Worm (Caenorhabditis elegans) whole organism, L1 larva: ENCODE measurements around the gene bli-5.

Experiments
- C34B4.2 ChIP-seq: sonication (generic microtip); optimal IDR thresholded peaks from 2 replicates; lab custom pipeline; 2017; ENCODE audit warnings: mild to moderate bottlenecking, missing genetic modification characterization, missing compliant biosample characterization
- alr-1 ChIP-seq: fragments of 200-800 bp; sonication (Bioruptor generic); optimal IDR thresholded peaks from 2 replicates; lab custom pipeline; 2018; ENCODE audit warnings: borderline replicate concordance, mild to moderate bottlenecking, missing genetic modification characterization, missing compliant biosample characterization
- ceh-63 ChIP-seq: fragments of 200-800 bp; sonication (Bioruptor generic); optimal IDR thresholded peaks from 2 replicates; lab custom pipeline; 2018; ENCODE audit warnings: mild to moderate bottlenecking, missing genetic modification characterization, missing compliant biosample characterization
- ceh-82 ChIP-seq, 3 experiments: fragments of 150-350 bp in 1 of 3; sonication (generic microtip) in 2 of 3; optimal IDR thresholded peaks; 2 replicates each; lab custom pipeline; 2014 to 2017; ENCODE audit warnings: missing biosample characterization in 3 of 3, missing genetic modification characterization in 3 of 3
- ceh-90 ChIP-seq: sonication (generic microtip); optimal IDR thresholded peaks from 2 replicates; lab custom pipeline; 2016; ENCODE audit warnings: missing genetic modification characterization, missing compliant biosample characterization
- dpl-1 ChIP-seq, 3 experiments: fragments of 150-350 bp in 2 of 3; sonication (generic microtip) in 1 of 3; optimal IDR thresholded peaks; 2 replicates each; lab custom pipeline; 2014 to 2017; ENCODE audit warnings: missing biosample characterization in 3 of 3, missing genetic modification characterization in 3 of 3, missing genetic modification reagents in 3 of 3
- efl-1 ChIP-seq, 4 experiments: fragments of 150-350 bp; optimal IDR thresholded peaks in 3 of 4; peaks in 1 of 4; 1 replicate in 1 of 4; 2 replicates in 3 of 4; lab custom pipeline; 2014; ENCODE audit warnings: missing biosample characterization in 2 of 4, missing genetic modification characterization in 2 of 4, missing genetic modification reagents in 2 of 4
- efl-3 ChIP-seq: fragments of 200-800 bp; sonication (Bioruptor generic); optimal IDR thresholded peaks from 2 replicates; lab custom pipeline; 2018; ENCODE audit warnings: mild to moderate bottlenecking, missing genetic modification characterization, missing compliant biosample characterization
- egl-27 ChIP-seq, 2 experiments: fragments of 150-350 bp in 1 of 2; sonication (generic microtip); optimal IDR thresholded peaks; 3 replicates each; lab custom pipeline; 2017 to 2018; ENCODE audit warnings: missing biosample characterization in 2 of 2, missing genetic modification characterization in 2 of 2, missing genetic modification reagents in 2 of 2
- elt-2 ChIP-seq: sonication (generic microtip); optimal IDR thresholded peaks from 2 replicates; lab custom pipeline; 2016; ENCODE audit warnings: missing genetic modification characterization, mild to moderate bottlenecking, inconsistent platforms, missing compliant biosample characterization, missing genetic modification reagents
- elt-3 ChIP-seq, 6 experiments: fragments of 150-350 bp in 1 of 6; sonication (generic microtip); optimal IDR thresholded peaks; 2 replicates each; lab custom pipeline; 2017 to 2018; ENCODE audit warnings: missing biosample characterization in 6 of 6, missing genetic modification characterization in 6 of 6, inconsistent platforms in 1 of 6
- fkh-10 ChIP-seq: sonication (generic microtip); optimal IDR thresholded peaks from 2 replicates; lab custom pipeline; 2017; ENCODE audit warnings: missing biosample characterization, missing genetic modification reagents, missing genetic modification characterization
- fkh-4 ChIP-seq: sonication (generic microtip); optimal IDR thresholded peaks from 2 replicates; lab custom pipeline; 2016; ENCODE audit warnings: missing compliant biosample characterization, missing genetic modification characterization, borderline replicate concordance
- grh-1 ChIP-seq: fragments of 200-800 bp; sonication (Bioruptor generic); IDR thresholded peaks from 2 replicates; pipeline ENCODE4 v1.3.6; 2022; ENCODE audit warnings: missing genetic modification reagents, missing genetic modification characterization, missing compliant biosample characterization
- hlh-17 ChIP-seq: fragments of 200-800 bp; sonication (Bioruptor generic); optimal IDR thresholded peaks from 2 replicates; lab custom pipeline; 2018; ENCODE audit warnings: missing genetic modification characterization, mild to moderate bottlenecking, missing compliant biosample characterization, moderate library complexity, borderline replicate concordance
- hlh-4 ChIP-seq: sonication (generic microtip); optimal IDR thresholded peaks from 2 replicates; lab custom pipeline; 2016; ENCODE audit warnings: mild to moderate bottlenecking, missing genetic modification characterization, missing compliant biosample characterization
- hpl-2 ChIP-seq: fragments of 150-350 bp; optimal IDR thresholded peaks from 2 replicates; lab custom pipeline; 2014; ENCODE audit warnings: missing biosample characterization, missing genetic modification reagents, missing genetic modification characterization
- isw-1 ChIP-seq: fragments of 200-800 bp; sonication (Bioruptor generic); IDR thresholded peaks from 2 replicates; pipeline ENCODE4 v1.3.6; 2022; ENCODE audit warnings: missing genetic modification characterization, missing compliant biosample characterization
- jun-1 ChIP-seq: fragments of 150-350 bp; optimal IDR thresholded peaks from 2 replicates; lab custom pipeline; 2014; ENCODE audit warnings: missing biosample characterization, missing genetic modification reagents, missing genetic modification characterization
- lin-14 ChIP-seq: fragments of 200-800 bp; sonication (Bioruptor generic); optimal IDR thresholded peaks from 2 replicates; lab custom pipeline; 2018; ENCODE audit warnings: mild to moderate bottlenecking, missing genetic modification characterization, moderate library complexity, missing compliant biosample characterization
- lin-39 ChIP-seq: fragments of 150-350 bp; optimal IDR thresholded peaks from 2 replicates; lab custom pipeline; 2014; ENCODE audit warnings: missing biosample characterization, missing genetic modification reagents, missing genetic modification characterization
- lir-3 ChIP-seq: sonication (generic microtip); optimal IDR thresholded peaks from 2 replicates; lab custom pipeline; 2016; ENCODE audit warnings: mild to moderate bottlenecking, missing genetic modification characterization, moderate library complexity, missing compliant biosample characterization; ENCODE audit not compliant: poor library complexity
- mef-2 ChIP-seq: fragments of 150-350 bp; optimal IDR thresholded peaks from 2 replicates; lab custom pipeline; 2014; ENCODE audit warnings: missing biosample characterization, missing genetic modification characterization
- nhr-11 ChIP-seq: fragments of 150-350 bp; optimal IDR thresholded peaks from 2 replicates; lab custom pipeline; 2014; ENCODE audit warnings: missing biosample characterization, missing genetic modification characterization
- nhr-12 ChIP-seq: sonication (generic microtip); optimal IDR thresholded peaks from 2 replicates; lab custom pipeline; 2017; ENCODE audit warnings: missing biosample characterization, missing genetic modification characterization
- nhr-20 ChIP-seq: sonication (generic microtip); optimal IDR thresholded peaks from 2 replicates; lab custom pipeline; 2016; ENCODE audit warnings: mild to moderate bottlenecking, missing genetic modification characterization, missing compliant biosample characterization
- nhr-28 ChIP-seq: fragments of 150-350 bp; optimal IDR thresholded peaks from 2 replicates; lab custom pipeline; 2014; ENCODE audit warnings: missing biosample characterization, missing genetic modification characterization
- nhr-47 ChIP-seq: sonication (generic microtip); optimal IDR thresholded peaks from 2 replicates; lab custom pipeline; 2016; ENCODE audit warnings: mild to moderate bottlenecking, missing genetic modification characterization, moderate library complexity, missing compliant biosample characterization
- nhr-77 ChIP-seq: fragments of 150-350 bp; optimal IDR thresholded peaks from 2 replicates; lab custom pipeline; 2014; ENCODE audit warnings: missing biosample characterization, missing genetic modification characterization
- nhr-84 ChIP-seq: sonication (generic microtip); optimal IDR thresholded peaks from 2 replicates; lab custom pipeline; 2017; ENCODE audit warnings: missing biosample characterization, missing genetic modification characterization
- nhr-90 ChIP-seq: sonication (generic microtip); optimal IDR thresholded peaks from 2 replicates; lab custom pipeline; 2016; ENCODE audit warnings: mild to moderate bottlenecking, missing genetic modification characterization, missing compliant biosample characterization; ENCODE audit not compliant: poor library complexity
- pag-3 ChIP-seq: sonication (generic microtip); optimal IDR thresholded peaks from 2 replicates; lab custom pipeline; 2017; ENCODE audit warnings: missing genetic modification characterization, mild to moderate bottlenecking, missing compliant biosample characterization, antibody characterized with exemption, borderline replicate concordance; ENCODE audit not compliant: insufficient read depth
- pax-3 ChIP-seq: fragments of 200-800 bp; sonication (Bioruptor generic); optimal IDR thresholded peaks from 2 replicates; lab custom pipeline; 2018; ENCODE audit warnings: mild to moderate bottlenecking, missing genetic modification characterization, moderate library complexity, missing compliant biosample characterization
- skn-1 ChIP-seq: fragments of 150-350 bp; optimal IDR thresholded peaks from 2 replicates; lab custom pipeline; 2014; ENCODE audit warnings: missing biosample characterization, missing genetic modification characterization
- snu-23 ChIP-seq: sonication (generic microtip); optimal IDR thresholded peaks from 2 replicates; lab custom pipeline; 2016; ENCODE audit warnings: missing genetic modification characterization, missing compliant biosample characterization
- sup-37 ChIP-seq: fragments of 200-800 bp; sonication (Bioruptor generic); optimal IDR thresholded peaks from 2 replicates; lab custom pipeline; 2018; ENCODE audit warnings: mild to moderate bottlenecking, missing genetic modification characterization, missing compliant biosample characterization
- unc-30 ChIP-seq: sonication (generic microtip); optimal IDR thresholded peaks from 2 replicates; lab custom pipeline; 2017; ENCODE audit warnings: missing biosample characterization, missing genetic modification characterization
- unc-86 ChIP-seq: sonication (generic microtip); optimal IDR thresholded peaks from 2 replicates; lab custom pipeline; 2016; ENCODE audit warnings: missing genetic modification characterization, missing compliant biosample characterization
- unc-98 ChIP-seq: fragments of 200-800 bp; sonication (Bioruptor generic); IDR thresholded peaks from 2 replicates; pipeline ENCODE4 v1.3.6; 2022; ENCODE audit warnings: missing genetic modification characterization, missing compliant biosample characterization
- xbp-1 ChIP-seq: sonication (generic microtip); optimal IDR thresholded peaks from 2 replicates; lab custom pipeline; 2016; ENCODE audit warnings: missing genetic modification characterization, missing compliant biosample characterization
- zip-4 ChIP-seq: fragments of 200-800 bp; sonication (Bioruptor generic); optimal IDR thresholded peaks from 2 replicates; lab custom pipeline; 2018; ENCODE audit warnings: mild to moderate bottlenecking, missing genetic modification characterization, moderate library complexity, missing compliant biosample characterization
- ztf-11 ChIP-seq, 2 experiments: sonication (generic microtip); optimal IDR thresholded peaks; 2 replicates each; lab custom pipeline; 2016 to 2017; ENCODE audit warnings: missing genetic modification characterization in 2 of 2, missing biosample characterization in 1 of 2, missing compliant biosample characterization in 1 of 2
- ztf-4 ChIP-seq: fragments of 150-350 bp; optimal IDR thresholded peaks from 2 replicates; lab custom pipeline; 2014; ENCODE audit warnings: missing biosample characterization, missing genetic modification characterization

bli-5 gene

DNA sequence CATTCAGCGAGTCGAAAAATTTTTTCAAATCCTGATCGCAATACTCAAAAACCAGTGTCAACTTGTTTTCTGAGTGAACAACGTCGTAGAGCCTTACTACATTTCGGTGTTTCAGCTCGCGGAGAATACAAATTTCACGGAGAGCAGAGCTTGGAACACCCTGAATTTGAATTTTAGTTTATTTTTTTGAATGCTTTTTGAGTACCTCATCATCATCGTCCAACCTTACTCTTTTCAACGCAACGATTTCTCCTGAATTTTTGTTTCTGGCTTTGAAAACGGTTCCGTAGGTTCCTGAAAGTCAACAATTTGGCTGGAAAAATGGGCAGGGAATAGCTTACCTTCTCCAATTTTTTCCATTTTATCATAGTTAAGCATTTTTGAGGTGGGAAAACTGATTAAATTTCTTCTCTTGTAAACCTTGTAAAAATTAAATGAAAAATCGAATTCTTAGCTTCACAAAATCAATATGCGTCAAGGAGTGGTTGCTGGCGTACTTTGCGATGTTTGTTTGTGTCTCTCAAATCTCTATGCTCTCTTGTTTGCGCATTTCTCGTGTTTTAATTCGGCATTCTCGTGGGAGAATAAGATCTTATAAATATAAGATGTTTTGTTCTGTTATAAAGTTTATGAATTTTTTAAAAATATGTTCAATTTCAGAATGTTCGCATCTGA is 36.5 kb upstream of the bli-5 start, which contains the start of gene cdk-5 (continued):
- TF ChIP-seq zip-4 (GFP tag; lab: Kevin White, UChicago) (peak; percentile 86), ceh-82 (tag; optimal IDR thresholded peaks at IDR 0.05; lab: Kevin White, UChicago) (peak; percentile 89 to 93 (median 90)), efl-3 (GFP tag; lab: Kevin White, UChicago) (no peak), alr-1 (tag; lab: Kevin White, UChicago) (no peak), lir-3 (tag; lab: Kevin White, UChicago) (peak; percentile 87), ztf-4 (tag; lab: Kevin White, UChicago) (peak; percentile 84), efl-1 (optimal IDR thresholded peaks at IDR 0.05; lab: Kevin White, UChicago) (peak; percentile 90 to 94), efl-1 (GFP tag; optimal IDR thresholded peaks at IDR 0.05 in 1 of 2; lab: Kevin White, UChicago) (peak; percentile 88 to 99), isw-1 (GFP tag; lab: Robert Waterston, UW) (peak; percentile 94), ztf-11 (tag; optimal IDR thresholded peaks at IDR 0.05; lab: Kevin White, UChicago) (peak in 1 of 2 experiments; percentile 78), fkh-10 (GFP tag; lab: Kevin White, UChicago) (peak; percentile 58), unc-98 (no peak; the same call in 1 of the 2 replicates), fkh-4 (peak; percentile 70), hlh-4 (tag; lab: Kevin White, UChicago) (no peak)

DNA sequence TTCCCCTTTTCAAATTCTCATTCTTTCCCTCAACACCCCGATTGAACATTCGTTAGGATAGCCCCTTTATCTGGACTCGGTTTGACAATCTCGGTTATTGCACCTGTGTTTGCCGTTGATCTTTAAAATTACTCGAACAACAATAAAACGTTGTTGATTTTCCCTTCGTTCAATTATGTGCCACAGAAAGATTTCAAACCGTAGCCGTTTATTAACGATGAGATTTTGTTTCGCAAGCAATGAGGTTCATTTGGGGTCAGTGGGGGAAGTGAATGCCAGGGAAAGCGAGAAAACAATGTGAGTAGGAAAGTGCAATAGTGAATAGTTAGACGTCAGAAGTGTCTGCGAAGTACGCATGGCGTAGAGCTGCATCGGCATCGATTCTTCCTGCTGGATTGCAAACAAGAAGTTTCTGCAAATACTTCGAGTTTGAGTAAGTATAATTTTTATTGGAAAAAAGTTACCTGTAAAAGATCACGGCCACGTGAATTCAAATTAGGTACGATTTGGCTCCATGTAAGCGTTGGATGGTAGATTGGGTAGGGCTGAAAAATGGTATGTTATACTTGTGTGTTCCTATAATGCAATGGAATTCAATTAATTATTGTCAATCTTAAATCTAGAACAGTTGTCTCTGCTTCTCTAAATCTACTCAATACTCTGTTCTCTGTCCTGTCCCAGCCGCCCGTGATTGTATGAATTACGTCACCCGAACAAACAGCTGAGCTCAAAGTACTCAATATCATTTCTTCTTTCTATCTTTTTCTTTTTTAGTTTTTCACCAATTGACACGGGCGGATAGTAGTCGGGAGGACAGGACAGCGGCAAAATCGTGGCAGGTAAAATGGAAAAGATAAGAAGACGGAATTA is 35.2 kb upstream of the bli-5 start, which contains the start of gene kel-3:
kel-3 (plus strand) TSS at position 328 of the 870 bp plus-strand sequence.
- TF ChIP-seq ceh-90, result no peak
- TF ChIP-seq nhr-84 (tag; lab: Kevin White, UChicago), result peak; percentile 56
- peak; percentile 68 for TF ChIP-seq jun-1 (tag; lab: Kevin White, UChicago)
- TF ChIP-seq nhr-77 (tag; lab: Kevin White, UChicago), result peak; percentile 20
- TF ChIP-seq lin-14 (GFP tag; lab: Kevin White, UChicago), result peak; percentile 91
- no peak for TF ChIP-seq egl-27 (tag; optimal IDR thresholded peaks at IDR 0.05; lab: Kevin White, UChicago)
- no peak for TF ChIP-seq nhr-12 (tag; lab: Kevin White, UChicago)
- TF ChIP-seq nhr-28 (tag; lab: Kevin White, UChicago), result no peak
- peak; percentile 16 for TF ChIP-seq unc-86 (tag; lab: Kevin White, UChicago)
- peak; percentile 60 for TF ChIP-seq nhr-47
- TF ChIP-seq fkh-10 (GFP tag; lab: Kevin White, UChicago), result no peak
- no peak for TF ChIP-seq unc-98
- peak; percentile 66 for TF ChIP-seq elt-2 (tag; lab: Kevin White, UChicago)
- no peak for TF ChIP-seq ceh-63 (GFP tag; lab: Kevin White, UChicago)
- TF ChIP-seq hlh-17, result peak; percentile 4
- peak; percentile 76 for TF ChIP-seq pax-3 (tag; lab: Kevin White, UChicago)
- TF ChIP-seq nhr-20 (tag; lab: Kevin White, UChicago), result peak; percentile 75
- peak; percentile 36 to 68 (median 42) for TF ChIP-seq dpl-1 (GFP tag; optimal IDR thresholded peaks at IDR 0.05; lab: Kevin White, UChicago)
- peak; percentile 20; the same call in 1 of the 2 replicates for TF ChIP-seq grh-1 (GFP tag; lab: Robert Waterston, UW)
- peak; percentile 67 for TF ChIP-seq lin-39
- TF ChIP-seq sup-37 (GFP tag; lab: Kevin White, UChicago), result peak; percentile 36
- no peak for TF ChIP-seq pag-3
- peak; percentile 72 for TF ChIP-seq ztf-4 (tag; lab: Kevin White, UChicago)
- peak; percentile 81 for TF ChIP-seq nhr-90 (tag; lab: Kevin White, UChicago)
- TF ChIP-seq snu-23 (GFP tag; lab: Kevin White, UChicago), result peak; percentile 75
- TF ChIP-seq mef-2 (tag; lab: Kevin White, UChicago), result no peak
- TF ChIP-seq alr-1 (tag; lab: Kevin White, UChicago), result no peak
- TF ChIP-seq efl-3 (GFP tag; lab: Kevin White, UChicago), result no peak
- TF ChIP-seq ceh-82 (tag; optimal IDR thresholded peaks at IDR 0.05; lab: Kevin White, UChicago), result peak in 1 of 3 experiments; percentile 39
- peak; percentile 49 for TF ChIP-seq nhr-11 (tag; lab: Kevin White, UChicago)
- peak in 4 of 6 experiments; percentile 69 to 94 (median 76) for TF ChIP-seq elt-3 (tag; optimal IDR thresholded peaks at IDR 0.05; lab: Kevin White, UChicago)
- no peak for TF ChIP-seq isw-1 (GFP tag; lab: Robert Waterston, UW)
- TF ChIP-seq unc-30, result no peak
- peak; percentile 21 for TF ChIP-seq C34B4.2
- TF ChIP-seq fkh-4, result peak; percentile 14
- peak; percentile 31 for TF ChIP-seq xbp-1 (tag; lab: Kevin White, UChicago)
- TF ChIP-seq skn-1 (tag; lab: Kevin White, UChicago), result peak; percentile 26
- TF ChIP-seq hpl-2 (GFP tag; lab: Kevin White, UChicago), result peak; percentile 78
